Worm (Caenorhabditis elegans) whole organism, L3 larva: Measurements from ENCODE around the gene pitr-4.

Experiments used
- ZK546.5 ChIP-seq: sonication (generic microtip); optimal IDR thresholded peaks from 2 replicates; lab custom pipeline; 2017; ENCODE audit warnings: missing biosample characterization, missing genetic modification characterization
- nfya-1 ChIP-seq: sonication (generic microtip); optimal IDR thresholded peaks from 2 replicates; lab custom pipeline; 2017; ENCODE audit warnings: missing genetic modification characterization, mild to moderate bottlenecking, missing compliant biosample characterization, antibody characterized with exemption, moderate library complexity; ENCODE audit not compliant: insufficient read depth
- pha-4 ChIP-seq: fragments of 150-350 bp; optimal IDR thresholded peaks from 2 replicates; lab custom pipeline; 2014; ENCODE audit warnings: missing biosample characterization, missing genetic modification reagents, missing genetic modification characterization
- sea-2 ChIP-seq: fragments of 150-350 bp; sonication (generic microtip); optimal IDR thresholded peaks from 4 replicates; lab custom pipeline; 2014; ENCODE audit warnings: missing biosample characterization, missing genetic modification reagents, missing genetic modification characterization
- unc-39 ChIP-seq: sonication (generic microtip); optimal IDR thresholded peaks from 4 replicates; lab custom pipeline; 2017; ENCODE audit warnings: missing biosample characterization, missing genetic modification characterization

DNA sequence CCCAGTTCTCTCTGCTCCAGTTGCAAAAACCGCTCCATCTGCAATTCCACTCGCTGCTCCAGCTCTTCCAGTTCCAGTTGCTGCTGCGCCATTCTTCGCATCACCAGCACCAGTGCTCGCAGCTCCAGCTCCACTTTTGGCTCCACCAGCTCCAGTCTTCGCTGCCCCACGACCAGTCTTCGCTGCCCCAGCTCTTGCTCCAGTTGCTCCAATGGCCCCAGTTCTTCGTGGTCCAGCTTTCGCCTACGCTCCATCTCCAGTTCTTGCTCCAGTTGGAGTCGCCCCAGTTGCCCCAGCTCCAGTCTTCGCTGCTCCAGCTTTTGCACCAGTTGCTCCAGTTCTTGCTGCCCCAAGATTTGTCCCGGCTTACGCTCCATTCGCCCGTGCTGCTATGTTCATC lies 41.0 kb downstream of the pitr-4 start:
- TF ChIP-seq pha-4 (tag; lab: Kevin White, UChicago) (no peak), unc-39 (tag; lab: Kevin White, UChicago) (no peak), nfya-1 (tag; lab: Kevin White, UChicago) (no peak), ZK546.5 (tag; lab: Kevin White, UChicago) (no peak), sea-2 (GFP tag; lab: Kevin White, UChicago) (no peak)
